Worm (Caenorhabditis elegans): ENCODE measurements around the gene Y53C12B.7.
"Not testable (repeated sequence)": the region's sequence is repeated elsewhere in the genome, so short reads cannot be mapped to it uniquely, and the experiment has no call there.

The Y53C12B.7 gene

ce11 chrII:9742784-9743183, 10.2 kb downstream of the Y53C12B.7 start, which contains the start of gene pno-1:
Gene pno-1, minus strand, starts transcription at chrII:9742884.
- TF ChIP-seq scrt-1 (GFP tag; IDR thresholded peaks at IDR 0.05), result no peak
- no peak for TF ChIP-seq tbx-11 (GFP tag; IDR thresholded peaks at IDR 0.05)
- TF ChIP-seq hmg-4 (GFP tag; optimal IDR thresholded peaks at IDR 0.05), result no peak
- no peak for TF ChIP-seq B0310.2 (tag; optimal IDR thresholded peaks at IDR 0.05)
- TF ChIP-seq hmbx-1 (tag; optimal IDR thresholded peaks at IDR 0.05), result no peak
- TF ChIP-seq ama-1 (optimal IDR thresholded peaks at IDR 0.05), result no peak
- no peak for TF ChIP-seq pes-1 (GFP tag; IDR thresholded peaks at IDR 0.05)
- TF ChIP-seq tbx-37 (GFP tag; conservative IDR thresholded peaks at IDR 0.05), result no peak
- no peak for TF ChIP-seq tra-4 (tag; optimal IDR thresholded peaks at IDR 0.05)
- TF ChIP-seq ceh-13 (GFP tag; optimal IDR thresholded peaks at IDR 0.05), result no peak

DNA sequence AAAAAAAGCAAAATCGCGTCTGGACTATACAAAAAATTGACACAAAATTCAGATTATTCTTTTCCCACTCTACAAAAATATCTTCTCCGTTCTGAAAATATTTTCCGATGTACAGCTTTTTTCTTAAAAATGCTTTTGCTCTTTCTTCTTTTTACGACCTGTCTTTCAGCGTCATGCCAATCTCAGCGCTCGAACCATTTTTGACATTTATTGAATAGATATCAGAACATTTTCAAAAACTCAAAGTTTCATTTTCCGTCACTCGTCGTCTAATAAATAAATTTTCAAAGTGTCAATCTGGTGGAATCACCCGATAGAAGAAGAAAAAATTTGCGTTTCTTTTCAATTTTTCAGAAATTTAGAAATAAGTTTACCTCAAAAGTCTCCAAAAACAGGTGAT, 11.6 kb downstream of the Y53C12B.7 start:
- TF ChIP-seq scrt-1 (GFP tag; IDR thresholded peaks at IDR 0.05) (no peak), hmbx-1 (tag; optimal IDR thresholded peaks at IDR 0.05) (no peak), aly-1 (tag; optimal IDR thresholded peaks at IDR 0.05) (no peak), hnd-1 (tag; optimal IDR thresholded peaks at IDR 0.05) (no peak), ceh-13 (GFP tag; optimal IDR thresholded peaks at IDR 0.05) (no peak), ceh-36 (tag; optimal IDR thresholded peaks at IDR 0.05) (no peak), pes-1 (GFP tag; IDR thresholded peaks at IDR 0.05) (no peak), hmg-4 (GFP tag; optimal IDR thresholded peaks at IDR 0.05) (no peak), tbx-37 (GFP tag; conservative IDR thresholded peaks at IDR 0.05) (no peak), tbx-11 (GFP tag; IDR thresholded peaks at IDR 0.05) (no peak), flt-1 (GFP tag; IDR thresholded peaks at IDR 0.05) (no peak), F13C5.2 (tag; optimal IDR thresholded peaks at IDR 0.05) (no peak), tra-4 (tag; optimal IDR thresholded peaks at IDR 0.05) (no peak), B0310.2 (tag; optimal IDR thresholded peaks at IDR 0.05) (no peak), ama-1 (optimal IDR thresholded peaks at IDR 0.05) (no peak), ets-7 (tag; optimal IDR thresholded peaks at IDR 0.05) (no peak), sea-1 (GFP tag; conservative IDR thresholded peaks at IDR 0.05) (no peak)

ce11 chrII:9740552-9740951, 12.5 kb downstream of the Y53C12B.7 start:
- TF ChIP-seq sea-1 (GFP tag; conservative IDR thresholded peaks at IDR 0.05) (no peak), hmg-4 (GFP tag; optimal IDR thresholded peaks at IDR 0.05) (no peak), F13C5.2 (tag; optimal IDR thresholded peaks at IDR 0.05) (no peak), ama-1 (optimal IDR thresholded peaks at IDR 0.05) (no peak), tra-4 (tag; optimal IDR thresholded peaks at IDR 0.05) (no peak), pes-1 (GFP tag; IDR thresholded peaks at IDR 0.05) (no peak), ceh-36 (tag; optimal IDR thresholded peaks at IDR 0.05) (no peak)

- TF ChIP-seq pes-1 (GFP tag; IDR thresholded peaks at IDR 0.05) (no peak), flt-1 (GFP tag; IDR thresholded peaks at IDR 0.05) (no peak), ceh-36 (tag; optimal IDR thresholded peaks at IDR 0.05) (no peak), hmg-4 (GFP tag; optimal IDR thresholded peaks at IDR 0.05) (no peak), ceh-13 (GFP tag; optimal IDR thresholded peaks at IDR 0.05) (no peak), tbx-11 (GFP tag; IDR thresholded peaks at IDR 0.05) (no peak), scrt-1 (GFP tag; IDR thresholded peaks at IDR 0.05) (no peak)
Measured at ce11 chrII:9738820-9739219, 14.2 kb downstream of the Y53C12B.7 start.

- no peak for TF ChIP-seq F13C5.2 (tag; optimal IDR thresholded peaks at IDR 0.05)
- TF ChIP-seq ceh-13 (GFP tag; optimal IDR thresholded peaks at IDR 0.05), result no peak
- no peak for TF ChIP-seq sea-1 (GFP tag; conservative IDR thresholded peaks at IDR 0.05)
- TF ChIP-seq tbx-11 (GFP tag; IDR thresholded peaks at IDR 0.05), result no peak
- no peak for TF ChIP-seq aly-1 (tag; optimal IDR thresholded peaks at IDR 0.05)
- TF ChIP-seq ets-7 (tag; optimal IDR thresholded peaks at IDR 0.05), result no peak
- TF ChIP-seq hnd-1 (tag; optimal IDR thresholded peaks at IDR 0.05), result no peak
- TF ChIP-seq tra-4 (tag; optimal IDR thresholded peaks at IDR 0.05), result no peak
- no peak for TF ChIP-seq flt-1 (GFP tag; IDR thresholded peaks at IDR 0.05)
- TF ChIP-seq hmbx-1 (tag; optimal IDR thresholded peaks at IDR 0.05), result no peak
- no peak for TF ChIP-seq ceh-36 (tag; optimal IDR thresholded peaks at IDR 0.05)
- no peak for TF ChIP-seq hmg-4 (GFP tag; optimal IDR thresholded peaks at IDR 0.05)
- TF ChIP-seq scrt-1 (GFP tag; IDR thresholded peaks at IDR 0.05), result no peak
Measured at ce11 chrII:9735785-9736184, 17.2 kb downstream of the Y53C12B.7 start.

DNA sequence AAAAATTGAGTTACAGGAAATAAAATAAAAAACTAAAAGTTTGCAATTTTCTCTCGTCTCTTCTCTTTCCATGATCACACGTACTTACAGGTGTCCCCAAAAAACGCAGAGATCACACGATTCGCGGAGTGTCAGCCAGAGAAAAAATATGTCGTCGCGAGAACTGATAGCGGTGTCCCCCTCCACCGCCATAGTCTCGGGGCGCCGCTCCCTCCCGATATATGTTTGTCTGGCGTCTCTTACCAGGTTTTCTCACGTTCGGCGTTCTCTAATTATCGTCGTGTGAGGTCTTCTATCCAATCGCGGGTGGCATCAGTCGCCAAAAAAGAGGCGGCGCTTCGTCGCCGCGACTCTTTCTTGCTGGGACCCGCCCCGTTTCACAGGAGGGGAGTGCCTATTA, 21.2 kb downstream of the Y53C12B.7 start, which contains the start of gene mab-3:
TSS of gene mab-3 (plus strand) at position 328 of the 400 bp plus-strand sequence.
- TF ChIP-seq tbx-11, pes-1, flt-1 (GFP tag; IDR thresholded peaks at IDR 0.05): not testable (repeated sequence)

- no peak for TF ChIP-seq ceh-36 (tag; optimal IDR thresholded peaks at IDR 0.05)
- no peak for TF ChIP-seq hmbx-1 (tag; optimal IDR thresholded peaks at IDR 0.05)
- TF ChIP-seq B0310.2 (tag; optimal IDR thresholded peaks at IDR 0.05), result no peak
- no peak for TF ChIP-seq ama-1 (optimal IDR thresholded peaks at IDR 0.05)
- TF ChIP-seq tbx-11 (GFP tag; IDR thresholded peaks at IDR 0.05), result no peak
- no peak for TF ChIP-seq F13C5.2 (tag; optimal IDR thresholded peaks at IDR 0.05)
- no peak for TF ChIP-seq aly-1 (tag; optimal IDR thresholded peaks at IDR 0.05)
- TF ChIP-seq tra-4 (tag; optimal IDR thresholded peaks at IDR 0.05), result no peak
- no peak for TF ChIP-seq flt-1 (GFP tag; IDR thresholded peaks at IDR 0.05)
- TF ChIP-seq ceh-13 (GFP tag; optimal IDR thresholded peaks at IDR 0.05), result no peak
Measured at ce11 chrII:9729866-9730265, 23.2 kb downstream of the Y53C12B.7 start.

DNA sequence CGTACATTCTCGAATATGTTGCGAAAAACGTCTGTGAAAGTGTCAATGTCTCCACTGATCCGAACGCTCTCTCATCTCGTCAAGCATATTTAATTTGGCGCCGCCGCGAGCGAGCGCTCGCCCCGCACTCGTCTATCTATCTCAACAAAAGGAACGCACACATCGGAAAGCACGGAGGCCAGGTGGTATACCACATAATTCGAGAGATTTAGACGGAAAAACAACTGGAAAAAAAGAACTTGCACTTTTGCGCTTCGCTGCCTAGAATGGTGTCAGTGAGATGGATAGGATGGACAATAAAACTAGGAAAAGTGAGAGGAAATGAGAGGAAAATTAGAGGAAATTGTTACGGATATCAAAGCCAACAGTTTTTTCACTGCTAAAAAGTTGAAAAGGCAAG, 23.8 kb downstream of the Y53C12B.7 start:
- TF ChIP-seq ceh-13 (GFP tag; optimal IDR thresholded peaks at IDR 0.05) (no peak), tbx-37 (GFP tag; conservative IDR thresholded peaks at IDR 0.05) (no peak)

DNA sequence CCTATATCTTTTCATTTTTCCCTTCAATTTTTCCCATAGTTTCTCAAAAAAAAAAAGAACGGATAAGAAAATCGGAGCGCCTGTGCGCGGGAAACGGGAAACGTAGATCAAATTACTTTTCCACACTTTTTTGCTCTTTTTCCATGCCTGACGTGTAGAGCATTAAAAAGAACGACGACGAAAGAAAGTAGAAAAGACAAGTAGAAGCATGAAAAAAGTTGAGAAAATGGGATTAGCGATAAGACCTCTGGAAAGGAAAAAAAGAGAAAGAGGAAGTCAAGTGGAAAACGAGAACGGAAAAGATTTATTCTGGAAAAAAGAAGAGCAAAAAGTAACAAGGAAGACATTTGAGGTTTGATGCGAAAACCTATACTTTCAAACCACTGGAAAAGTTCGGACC, 24.5 kb downstream of the Y53C12B.7 start:
- TF ChIP-seq hmbx-1 (tag; optimal IDR thresholded peaks at IDR 0.05) (no peak), scrt-1 (GFP tag; IDR thresholded peaks at IDR 0.05) (no peak), aly-1 (tag; optimal IDR thresholded peaks at IDR 0.05) (no peak), B0310.2 (tag; optimal IDR thresholded peaks at IDR 0.05) (no peak), flt-1 (GFP tag; IDR thresholded peaks at IDR 0.05) (no peak), tra-4 (tag; optimal IDR thresholded peaks at IDR 0.05) (no peak)
